Worm (Caenorhabditis elegans): ENCODE results near the gene aps-1.

The aps-1 gene

DNA sequence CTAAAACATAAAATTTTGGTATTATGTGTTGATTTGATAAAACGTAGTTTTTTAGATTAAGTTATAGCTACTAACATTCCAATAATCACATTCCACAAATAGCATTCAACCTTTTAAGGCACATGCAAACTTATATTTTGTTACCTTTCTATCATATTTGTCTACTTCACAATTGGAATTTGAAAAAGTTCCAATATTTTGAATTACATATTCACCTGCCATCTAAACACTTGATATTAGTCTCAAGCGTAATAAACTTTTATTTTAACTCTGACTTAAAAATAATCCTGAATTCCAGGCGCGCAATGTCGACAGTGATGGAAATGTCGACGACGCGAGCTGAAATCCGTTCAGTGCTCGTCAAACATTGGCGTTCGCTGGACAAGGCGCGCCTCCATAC is 42.0 kb upstream of the aps-1 start, which contains the start of gene acy-2:
acy-2 (plus strand) TSS at position 301 of the 400 bp plus-strand sequence.
- no peak for TF ChIP-seq nhr-85 (tag)
- no peak for TF ChIP-seq nhr-237 (tag; optimal IDR thresholded peaks at IDR 0.05)
- TF ChIP-seq mep-1 (tag; optimal IDR thresholded peaks at IDR 0.05) = no peak
- TF ChIP-seq swsn-7 (tag; optimal IDR thresholded peaks at IDR 0.05) = no peak
- TF ChIP-seq ets-5 (GFP tag; IDR thresholded peaks at IDR 0.05) = no peak
- no peak for TF ChIP-seq xbp-1 (tag; optimal IDR thresholded peaks at IDR 0.05)
- TF ChIP-seq mef-2 (tag; optimal IDR thresholded peaks at IDR 0.05) = no peak
- no peak for TF ChIP-seq tlp-1 (tag; optimal IDR thresholded peaks at IDR 0.05)
- TF ChIP-seq nhr-71 (tag; optimal IDR thresholded peaks at IDR 0.05) = no peak
- TF ChIP-seq skn-1 (tag; optimal IDR thresholded peaks at IDR 0.05) = no peak
- TF ChIP-seq dpl-1 (GFP tag; optimal IDR thresholded peaks at IDR 0.05) = no peak
- no peak for TF ChIP-seq ceh-63 (GFP tag; optimal IDR thresholded peaks at IDR 0.05)
- TF ChIP-seq ztf-4 (tag; optimal IDR thresholded peaks at IDR 0.05) = no peak
- TF ChIP-seq sptf-1 (tag; optimal IDR thresholded peaks at IDR 0.05) = no peak

DNA sequence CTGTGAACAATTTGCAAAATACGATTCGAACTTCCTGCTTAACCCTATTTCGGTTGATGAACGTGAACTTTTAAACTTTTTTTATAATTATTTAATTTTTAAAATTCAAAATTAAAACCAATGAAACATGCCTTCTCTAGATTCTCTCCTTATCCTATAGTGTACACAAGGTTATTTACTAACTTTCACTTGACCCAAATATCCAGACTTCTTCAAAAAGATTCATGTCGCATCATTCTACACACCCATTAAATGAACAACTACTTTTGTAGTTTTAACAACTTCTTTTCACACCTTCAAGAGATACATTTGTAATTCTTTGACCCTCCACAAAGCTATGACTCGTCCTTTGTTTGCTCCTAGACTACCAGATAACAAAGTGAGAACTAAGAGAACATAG is 35.0 kb upstream of the aps-1 start:
- TF ChIP-seq blmp-1 (tag; optimal IDR thresholded peaks at IDR 0.05) (peak; percentile 64), nhr-237 (tag; optimal IDR thresholded peaks at IDR 0.05) (no peak)

- TF ChIP-seq efl-1 (optimal IDR thresholded peaks at IDR 0.05) (no peak), efl-1 (GFP tag; optimal IDR thresholded peaks at IDR 0.05 in 1 of 2) (peak in 1 of 2 experiments; percentile 46), isw-1 (GFP tag; IDR thresholded peaks at IDR 0.05) (no peak)
Observed at ce11 chrV:5983380-5983779, 34.4 kb upstream of the aps-1 start, which contains the start of gene dhs-16. TSS of gene dhs-16 (plus strand) at chrV:5983745.

DNA sequence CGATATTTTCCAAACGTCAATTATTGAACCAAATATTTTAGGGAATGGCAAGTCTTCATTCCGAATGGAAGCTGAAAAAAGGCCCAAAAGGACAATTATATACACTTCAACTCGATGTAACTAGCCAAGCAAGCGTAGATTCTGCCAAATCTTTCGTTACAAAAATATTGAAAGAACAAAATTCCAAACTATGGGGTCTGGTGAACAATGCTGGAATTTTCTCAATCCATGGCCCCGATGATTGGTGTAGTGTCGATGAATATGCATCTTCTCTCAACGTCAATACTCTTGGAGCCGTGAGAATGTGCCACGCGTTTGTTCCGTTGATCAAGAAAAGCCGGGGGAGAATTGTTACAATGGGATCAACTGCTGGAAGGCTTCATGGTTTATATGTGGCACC is 33.5 kb upstream of the aps-1 start:
- TF ChIP-seq lin-39 (tag; optimal IDR thresholded peaks at IDR 0.05) (no peak), ztf-11 (tag; optimal IDR thresholded peaks at IDR 0.05) (no peak), fkh-8 (tag; optimal IDR thresholded peaks at IDR 0.05) (no peak), nhr-85 (tag) (no peak), hlh-17 (GFP tag; optimal IDR thresholded peaks at IDR 0.05; ENCODE audit: borderline replicate concordance) (no peak), nhr-76 (tag; optimal IDR thresholded peaks at IDR 0.05) (no peak), nhr-47 (tag; optimal IDR thresholded peaks at IDR 0.05) (no peak), F16B12.6 (tag; optimal IDR thresholded peaks at IDR 0.05) (no peak), nhr-71 (tag; optimal IDR thresholded peaks at IDR 0.05) (no peak), elt-2 (tag; optimal IDR thresholded peaks at IDR 0.05) (no peak), mdl-1 (tag; optimal IDR thresholded peaks at IDR 0.05) (no peak), aly-2 (tag; optimal IDR thresholded peaks at IDR 0.05) (no peak), zag-1 (tag; optimal IDR thresholded peaks at IDR 0.05) (no peak), pag-3 (tag; optimal IDR thresholded peaks at IDR 0.05; ENCODE audit: borderline replicate concordance, insufficient read depth) (no peak), lin-35 (GFP tag; optimal IDR thresholded peaks at IDR 0.05) (no peak), dpl-1 (GFP tag; optimal IDR thresholded peaks at IDR 0.05) (no peak)

DNA sequence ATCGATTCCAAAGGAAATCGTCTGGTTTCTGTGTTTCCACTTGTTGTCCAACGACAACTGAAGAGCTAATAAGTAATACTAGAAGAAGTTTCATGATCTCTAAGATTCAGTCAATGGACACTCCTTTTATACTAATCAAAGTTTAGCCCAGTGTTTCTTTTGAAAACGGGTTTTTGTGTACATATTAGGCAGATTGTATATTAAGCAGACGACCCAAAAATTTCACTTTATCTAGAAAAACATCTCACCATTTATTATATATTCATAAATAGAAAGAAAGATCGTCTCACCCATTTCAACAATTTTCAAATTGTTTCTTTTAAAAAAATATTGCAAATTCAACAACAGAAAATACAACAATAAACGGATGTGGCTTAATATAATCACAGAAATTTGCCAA is 31.0 kb upstream of the aps-1 start, which contains the start of gene C10F3.7:
C10F3.7 (minus strand) TSS at position 101 of the 400 bp plus-strand sequence.
- no peak for TF ChIP-seq nhr-12 (tag; optimal IDR thresholded peaks at IDR 0.05)

- peak; percentile 43 for TF ChIP-seq dsc-1 (tag; optimal IDR thresholded peaks at IDR 0.05)
- TF ChIP-seq ztf-4 (tag; optimal IDR thresholded peaks at IDR 0.05) = no peak
- no peak for TF ChIP-seq dpl-1 (GFP tag; optimal IDR thresholded peaks at IDR 0.05)
Observed at ce11 chrV:5990383-5990782, 27.4 kb upstream of the aps-1 start, which contains the start of gene fut-8. TSS of gene fut-8 (minus strand) at chrV:5990483.

Data from whole organism, L1 larva.